Worm (Caenorhabditis elegans) whole organism, L1 larva: Measurements from ENCODE around the gene W07G4.5.

Experiments
- C04F5.9 ChIP-seq: sonication (generic microtip); optimal IDR thresholded peaks from 2 replicates; lab custom pipeline; 2016; ENCODE audit warnings: missing genetic modification characterization, missing compliant biosample characterization
- C16A3.4 ChIP-seq: fragments of 150-350 bp; optimal IDR thresholded peaks from 2 replicates; lab custom pipeline; 2014; ENCODE audit warnings: missing biosample characterization, missing genetic modification characterization
- C34B4.2 ChIP-seq: sonication (generic microtip); optimal IDR thresholded peaks from 2 replicates; lab custom pipeline; 2017; ENCODE audit warnings: mild to moderate bottlenecking, missing genetic modification characterization, missing compliant biosample characterization
- F16B12.6 ChIP-seq: fragments of 150-350 bp; optimal IDR thresholded peaks from 2 replicates; lab custom pipeline; 2014; ENCODE audit warnings: missing biosample characterization, missing genetic modification characterization
- aha-1 ChIP-seq: fragments of 150-350 bp; optimal IDR thresholded peaks from 2 replicates; lab custom pipeline; 2014; ENCODE audit warnings: missing biosample characterization, missing genetic modification characterization
- alr-1 ChIP-seq: fragments of 200-800 bp; sonication (Bioruptor generic); optimal IDR thresholded peaks from 2 replicates; lab custom pipeline; 2018; ENCODE audit warnings: borderline replicate concordance, mild to moderate bottlenecking, missing genetic modification characterization, missing compliant biosample characterization
- ama-1 ChIP-seq: fragments of 150-350 bp; optimal IDR thresholded peaks from 2 replicates; lab custom pipeline; 2014
- blmp-1 ChIP-seq: fragments of 150-350 bp; optimal IDR thresholded peaks from 2 replicates; lab custom pipeline; 2014; ENCODE audit warnings: missing biosample characterization, missing genetic modification characterization
- ceh-63 ChIP-seq: fragments of 200-800 bp; sonication (Bioruptor generic); optimal IDR thresholded peaks from 2 replicates; lab custom pipeline; 2018; ENCODE audit warnings: mild to moderate bottlenecking, missing genetic modification characterization, missing compliant biosample characterization
- ceh-88 ChIP-seq: fragments of 200-800 bp; sonication (Bioruptor generic); IDR thresholded peaks from 2 replicates; pipeline ENCODE4 v1.3.6; 2022; ENCODE audit warnings: missing genetic modification characterization, missing compliant biosample characterization
- ces-1 ChIP-seq: fragments of 150-350 bp; optimal IDR thresholded peaks from 2 replicates; lab custom pipeline; 2014; ENCODE audit warnings: missing biosample characterization, missing genetic modification reagents, missing genetic modification characterization
- efl-1 ChIP-seq, 4 experiments: fragments of 150-350 bp; optimal IDR thresholded peaks in 3 of 4; peaks in 1 of 4; 1 replicate in 1 of 4; 2 replicates in 3 of 4; lab custom pipeline; 2014; ENCODE audit warnings: missing biosample characterization in 2 of 4, missing genetic modification characterization in 2 of 4, missing genetic modification reagents in 2 of 4
- egl-13 ChIP-seq: sonication (generic microtip); optimal IDR thresholded peaks from 2 replicates; lab custom pipeline; 2016; ENCODE audit warnings: missing genotype, missing genetic modification reagents, missing genetic modification characterization, missing compliant biosample characterization
- egl-27 ChIP-seq, 2 experiments: fragments of 150-350 bp in 1 of 2; sonication (generic microtip); optimal IDR thresholded peaks; 3 replicates each; lab custom pipeline; 2017 to 2018; ENCODE audit warnings: missing biosample characterization in 2 of 2, missing genetic modification characterization in 2 of 2, missing genetic modification reagents in 2 of 2
- fkh-10 ChIP-seq: sonication (generic microtip); optimal IDR thresholded peaks from 2 replicates; lab custom pipeline; 2017; ENCODE audit warnings: missing biosample characterization, missing genetic modification reagents, missing genetic modification characterization
- fkh-4 ChIP-seq: sonication (generic microtip); optimal IDR thresholded peaks from 2 replicates; lab custom pipeline; 2016; ENCODE audit warnings: missing compliant biosample characterization, missing genetic modification characterization, borderline replicate concordance
- fkh-8 ChIP-seq: sonication (generic microtip); optimal IDR thresholded peaks from 2 replicates; lab custom pipeline; 2016; ENCODE audit warnings: mild to moderate bottlenecking, missing genetic modification characterization, missing compliant biosample characterization
- fos-1 ChIP-seq: fragments of 150-350 bp; optimal IDR thresholded peaks from 2 replicates; lab custom pipeline; 2014; ENCODE audit warnings: missing biosample characterization, missing genetic modification characterization
- grh-1 ChIP-seq: fragments of 200-800 bp; sonication (Bioruptor generic); IDR thresholded peaks from 2 replicates; pipeline ENCODE4 v1.3.6; 2022; ENCODE audit warnings: missing genetic modification reagents, missing genetic modification characterization, missing compliant biosample characterization
- hlh-17 ChIP-seq: fragments of 200-800 bp; sonication (Bioruptor generic); optimal IDR thresholded peaks from 2 replicates; lab custom pipeline; 2018; ENCODE audit warnings: missing genetic modification characterization, mild to moderate bottlenecking, missing compliant biosample characterization, moderate library complexity, borderline replicate concordance
- hpl-2 ChIP-seq: fragments of 150-350 bp; optimal IDR thresholded peaks from 2 replicates; lab custom pipeline; 2014; ENCODE audit warnings: missing biosample characterization, missing genetic modification reagents, missing genetic modification characterization
- irx-1 ChIP-seq: sonication (generic microtip); optimal IDR thresholded peaks from 2 replicates; lab custom pipeline; 2016; ENCODE audit warnings: missing genetic modification characterization, missing compliant biosample characterization
- jun-1 ChIP-seq: fragments of 150-350 bp; optimal IDR thresholded peaks from 2 replicates; lab custom pipeline; 2014; ENCODE audit warnings: missing biosample characterization, missing genetic modification reagents, missing genetic modification characterization
- lin-14 ChIP-seq: fragments of 200-800 bp; sonication (Bioruptor generic); optimal IDR thresholded peaks from 2 replicates; lab custom pipeline; 2018; ENCODE audit warnings: mild to moderate bottlenecking, missing genetic modification characterization, moderate library complexity, missing compliant biosample characterization
- lin-35 ChIP-seq, 2 experiments: fragments of 150-350 bp; optimal IDR thresholded peaks; 2 replicates each; lab custom pipeline; 2014; ENCODE audit warnings: missing biosample characterization in 2 of 2, missing genetic modification characterization in 2 of 2, missing genetic modification reagents in 2 of 2
- lin-39 ChIP-seq: fragments of 150-350 bp; optimal IDR thresholded peaks from 2 replicates; lab custom pipeline; 2014; ENCODE audit warnings: missing biosample characterization, missing genetic modification reagents, missing genetic modification characterization
- lsy-2 ChIP-seq, 2 experiments: fragments of 150-350 bp; optimal IDR thresholded peaks; 2 replicates each; lab custom pipeline; 2014; ENCODE audit warnings: missing biosample characterization in 2 of 2, missing genetic modification characterization in 2 of 2
- mab-9 ChIP-seq: fragments of 200-800 bp; sonication (Bioruptor generic); IDR thresholded peaks from 2 replicates; pipeline ENCODE4 v1.3.6; 2022; ENCODE audit warnings: missing genetic modification reagents, missing genetic modification characterization, missing compliant biosample characterization
- mdl-1 ChIP-seq, 2 experiments: fragments of 150-350 bp; optimal IDR thresholded peaks; 2 replicates each; lab custom pipeline; 2014 to 2017; ENCODE audit warnings: missing biosample characterization in 2 of 2, missing genetic modification characterization in 2 of 2, inconsistent platforms in 1 of 2
- mep-1 ChIP-seq: fragments of 150-350 bp; optimal IDR thresholded peaks from 2 replicates; lab custom pipeline; 2014; ENCODE audit warnings: missing biosample characterization, missing genetic modification characterization
- nhr-12 ChIP-seq: sonication (generic microtip); optimal IDR thresholded peaks from 2 replicates; lab custom pipeline; 2017; ENCODE audit warnings: missing biosample characterization, missing genetic modification characterization
- nhr-20 ChIP-seq: sonication (generic microtip); optimal IDR thresholded peaks from 2 replicates; lab custom pipeline; 2016; ENCODE audit warnings: mild to moderate bottlenecking, missing genetic modification characterization, missing compliant biosample characterization
- nhr-28 ChIP-seq: fragments of 150-350 bp; optimal IDR thresholded peaks from 2 replicates; lab custom pipeline; 2014; ENCODE audit warnings: missing biosample characterization, missing genetic modification characterization
- nhr-47 ChIP-seq: sonication (generic microtip); optimal IDR thresholded peaks from 2 replicates; lab custom pipeline; 2016; ENCODE audit warnings: mild to moderate bottlenecking, missing genetic modification characterization, moderate library complexity, missing compliant biosample characterization
- nhr-71 ChIP-seq: sonication (generic microtip); optimal IDR thresholded peaks from 2 replicates; lab custom pipeline; 2016; ENCODE audit warnings: mild to moderate bottlenecking, missing genetic modification characterization, moderate library complexity, missing compliant biosample characterization
- nhr-76 ChIP-seq: sonication (generic microtip); optimal IDR thresholded peaks from 2 replicates; lab custom pipeline; 2017; ENCODE audit warnings: missing biosample characterization, missing genetic modification characterization
- nhr-84 ChIP-seq: sonication (generic microtip); optimal IDR thresholded peaks from 2 replicates; lab custom pipeline; 2017; ENCODE audit warnings: missing biosample characterization, missing genetic modification characterization
- nhr-90 ChIP-seq: sonication (generic microtip); optimal IDR thresholded peaks from 2 replicates; lab custom pipeline; 2016; ENCODE audit warnings: mild to moderate bottlenecking, missing genetic modification characterization, missing compliant biosample characterization; ENCODE audit not compliant: poor library complexity
- pag-3 ChIP-seq: sonication (generic microtip); optimal IDR thresholded peaks from 2 replicates; lab custom pipeline; 2017; ENCODE audit warnings: missing genetic modification characterization, mild to moderate bottlenecking, missing compliant biosample characterization, antibody characterized with exemption, borderline replicate concordance; ENCODE audit not compliant: insufficient read depth
- pqm-1 ChIP-seq: sonication (generic microtip); optimal IDR thresholded peaks from 3 replicates; lab custom pipeline; 2017; ENCODE audit warnings: missing biosample characterization, missing genetic modification characterization
- rnt-1 ChIP-seq: sonication (generic microtip); optimal IDR thresholded peaks from 2 replicates; lab custom pipeline; 2016; ENCODE audit warnings: mild to moderate bottlenecking, missing genetic modification characterization, moderate library complexity, missing compliant biosample characterization
- skn-1 ChIP-seq: fragments of 150-350 bp; optimal IDR thresholded peaks from 2 replicates; lab custom pipeline; 2014; ENCODE audit warnings: missing biosample characterization, missing genetic modification characterization
- snpc-4 ChIP-seq: fragments of 150-350 bp; optimal IDR thresholded peaks from 2 replicates; lab custom pipeline; 2014; ENCODE audit warnings: missing biosample characterization, missing genetic modification characterization
- snu-23 ChIP-seq: sonication (generic microtip); optimal IDR thresholded peaks from 2 replicates; lab custom pipeline; 2016; ENCODE audit warnings: missing genetic modification characterization, missing compliant biosample characterization
- swsn-7 ChIP-seq: sonication (generic microtip); optimal IDR thresholded peaks from 2 replicates; lab custom pipeline; 2016; ENCODE audit warnings: missing genetic modification characterization, missing compliant biosample characterization
- tlp-1 ChIP-seq: fragments of 150-350 bp; optimal IDR thresholded peaks from 2 replicates; lab custom pipeline; 2014; ENCODE audit warnings: missing biosample characterization, missing genetic modification characterization
- unc-30 ChIP-seq: sonication (generic microtip); optimal IDR thresholded peaks from 2 replicates; lab custom pipeline; 2017; ENCODE audit warnings: missing biosample characterization, missing genetic modification characterization
- unc-86 ChIP-seq: sonication (generic microtip); optimal IDR thresholded peaks from 2 replicates; lab custom pipeline; 2016; ENCODE audit warnings: missing genetic modification characterization, missing compliant biosample characterization
- unc-98 ChIP-seq: fragments of 200-800 bp; sonication (Bioruptor generic); IDR thresholded peaks from 2 replicates; pipeline ENCODE4 v1.3.6; 2022; ENCODE audit warnings: missing genetic modification characterization, missing compliant biosample characterization
- xbp-1 ChIP-seq: sonication (generic microtip); optimal IDR thresholded peaks from 2 replicates; lab custom pipeline; 2016; ENCODE audit warnings: missing genetic modification characterization, missing compliant biosample characterization
- zag-1 ChIP-seq: fragments of 150-350 bp; optimal IDR thresholded peaks from 2 replicates; lab custom pipeline; 2014; ENCODE audit warnings: missing biosample characterization, missing genetic modification characterization
- zip-4 ChIP-seq: fragments of 200-800 bp; sonication (Bioruptor generic); optimal IDR thresholded peaks from 2 replicates; lab custom pipeline; 2018; ENCODE audit warnings: mild to moderate bottlenecking, missing genetic modification characterization, moderate library complexity, missing compliant biosample characterization

The W07G4.5 gene

DNA sequence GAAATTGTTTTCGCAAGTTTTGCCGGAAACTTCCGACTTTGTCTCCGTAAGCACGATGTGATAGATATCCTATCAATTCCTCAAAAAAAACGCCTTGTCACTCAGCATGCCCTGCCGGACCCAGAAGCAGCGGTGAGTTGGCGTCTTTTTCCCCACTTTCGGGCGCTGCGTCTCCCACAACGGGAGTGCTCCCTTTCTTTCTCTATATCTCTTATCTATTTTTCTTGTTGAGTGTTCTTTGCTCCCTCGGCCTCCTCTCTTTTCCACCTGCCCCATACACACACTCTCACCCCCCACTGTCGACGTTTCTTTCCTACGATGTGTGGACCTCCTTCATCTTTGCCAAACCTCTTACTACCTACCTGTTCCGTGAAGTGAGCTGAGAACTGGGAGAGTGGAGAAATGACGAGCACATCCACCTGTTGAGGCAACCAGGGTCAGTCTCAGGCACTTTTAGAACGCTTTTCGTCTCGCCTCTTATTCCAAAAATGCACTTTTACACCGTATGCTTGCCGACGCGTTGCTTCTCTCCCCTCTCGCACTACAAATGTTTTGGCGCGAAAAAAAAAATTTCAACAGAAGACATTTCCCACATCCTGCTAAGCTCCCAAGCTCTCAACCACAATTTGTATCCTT, 38.3 kb downstream of the W07G4.5 start (continued):
- TF ChIP-seq C16A3.4 (peak; percentile 51), fkh-10 (GFP tag; lab: Kevin White, UChicago) (no peak), ceh-63 (GFP tag; lab: Kevin White, UChicago) (no peak), C34B4.2 (no peak), nhr-20 (peak; percentile 90), alr-1 (tag; lab: Kevin White, UChicago) (no peak), snu-23 (GFP tag; lab: Kevin White, UChicago) (peak; percentile 85), snpc-4 (tag; lab: Kevin White, UChicago) (no peak), jun-1 (tag; lab: Kevin White, UChicago) (peak; percentile 64), unc-30 (tag; lab: Kevin White, UChicago) (no peak), efl-1 (optimal IDR thresholded peaks at IDR 0.05; lab: Kevin White, UChicago) (peak; percentile 44 to 52), efl-1 (GFP tag; optimal IDR thresholded peaks at IDR 0.05 in 1 of 2; lab: Kevin White, UChicago) (peak; percentile 29 to 92), mep-1 (tag; lab: Kevin White, UChicago) (peak; percentile 50), fos-1 (tag; lab: Kevin White, UChicago) (peak; percentile 6), xbp-1 (tag; lab: Kevin White, UChicago) (peak; percentile 61), lsy-2 (tag; optimal IDR thresholded peaks at IDR 0.05; lab: Kevin White, UChicago) (peak; percentile 66 to 68), ces-1 (no peak), egl-27 (tag; optimal IDR thresholded peaks at IDR 0.05; lab: Kevin White, UChicago) (peak; percentile 43 to 48), hlh-17 (no peak), lin-35 (GFP tag; optimal IDR thresholded peaks at IDR 0.05; lab: Kevin White, UChicago) (peak; percentile 61 to 72), hpl-2 (GFP tag; lab: Kevin White, UChicago) (no peak), zip-4 (GFP tag; lab: Kevin White, UChicago) (peak; percentile 46), C04F5.9 (no peak), blmp-1 (tag; lab: Kevin White, UChicago) (no peak), ama-1 (lab: Kevin White, UChicago) (no peak), nhr-28 (no peak), fkh-4 (tag; lab: Kevin White, UChicago) (peak; percentile 11), nhr-76 (tag; lab: Kevin White, UChicago) (no peak), nhr-12 (tag; lab: Kevin White, UChicago) (no peak), fkh-8 (peak; percentile 71), tlp-1 (tag; lab: Kevin White, UChicago) (no peak), mab-9 (GFP tag; lab: Robert Waterston, UW) (no peak), mdl-1 (tag; optimal IDR thresholded peaks at IDR 0.05; lab: Kevin White, UChicago) (peak in 1 of 2 experiments; percentile 40), nhr-71 (tag; lab: Kevin White, UChicago) (peak; percentile 93), zag-1 (tag; lab: Kevin White, UChicago) (no peak), pag-3 (tag; lab: Kevin White, UChicago) (peak; percentile 65), lin-39 (tag; lab: Kevin White, UChicago) (peak; percentile 29), egl-13 (tag; lab: Kevin White, UChicago) (peak; percentile 58), lin-14 (peak; percentile 90), irx-1 (tag; lab: Kevin White, UChicago) (peak; percentile 40), grh-1 (peak; percentile 65), nhr-90 (tag; lab: Kevin White, UChicago) (peak; percentile 61), skn-1 (tag; lab: Kevin White, UChicago) (no peak), rnt-1 (tag; lab: Kevin White, UChicago) (peak; percentile 88), pqm-1 (no peak), swsn-7 (tag; lab: Kevin White, UChicago) (peak; percentile 78), unc-98 (GFP tag; lab: Robert Waterston, UW) (no peak), nhr-84 (tag; lab: Kevin White, UChicago) (no peak), ceh-88 (0 out of 2 replicates have a peak, but pooled peaks have one; percentile 29), F16B12.6 (tag; lab: Kevin White, UChicago) (no peak), unc-86 (peak; percentile 48), aha-1 (tag; lab: Kevin White, UChicago) (no peak), nhr-47 (tag; lab: Kevin White, UChicago) (peak; percentile 73)
